Worm (Caenorhabditis elegans) whole organism, L4/young adult: ENCODE data around the gene srb-13.
"Not testable (repeated sequence)": the region's sequence is repeated elsewhere in the genome, so short reads cannot be mapped to it uniquely, and the experiment has no call there.

Experiments
- W03F9.2 ChIP-seq: fragments of 150-350 bp; optimal IDR thresholded peaks from 2 replicates; lab custom pipeline; 2014; ENCODE audit warnings: missing biosample characterization, missing genetic modification characterization
- dao-5 ChIP-seq: sonication (generic microtip); optimal IDR thresholded peaks from 2 replicates; lab custom pipeline; 2016; ENCODE audit warnings: missing genotype, missing genetic modification characterization, moderate library complexity, missing compliant biosample characterization
- him-1 ChIP-seq: sonication (generic microtip); optimal IDR thresholded peaks from 2 replicates; lab custom pipeline; 2016; ENCODE audit warnings: missing genotype, missing genetic modification reagents, missing genetic modification characterization, missing compliant biosample characterization

Gene srb-13

DNA sequence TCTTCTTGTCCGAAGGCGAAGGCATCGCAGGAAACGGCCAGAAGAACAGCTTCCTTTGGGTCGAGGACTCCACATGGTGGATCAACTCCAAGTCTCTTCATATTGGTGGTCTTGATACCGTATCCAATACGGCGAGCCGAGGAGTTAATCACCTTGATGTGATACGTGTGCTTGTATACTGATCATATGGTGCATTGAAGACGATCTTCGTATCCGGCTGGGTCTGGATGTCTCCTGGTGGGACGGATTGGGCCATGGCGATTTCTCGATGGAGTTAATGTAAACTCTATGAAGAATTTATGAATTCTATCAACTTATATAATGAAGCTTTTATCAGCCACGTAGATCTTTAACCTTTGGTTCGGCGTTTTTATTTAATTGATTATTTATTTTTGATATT lies 42.2 kb downstream of the srb-13 start, which contains the start of gene msp-74:
Gene msp-74, minus strand, starts transcription at position 101 of the 400 bp plus-strand sequence.
- not testable (repeated sequence) for TF ChIP-seq dao-5, W03F9.2, him-1 (tag; lab: Kevin White, UChicago)

ce11 chrII:5112082-5112481 lies 45.3 kb downstream of the srb-13 start, which contains the start of gene F09C12.8:
Gene F09C12.8 (plus strand): TSS chrII:5112382.
- TF ChIP-seq him-1 (tag; lab: Kevin White, UChicago) (no peak), W03F9.2 (tag; lab: Kevin White, UChicago) (no peak), dao-5 (tag; lab: Kevin White, UChicago) (no peak)

ce11 chrII:5109693-5110092 lies 47.7 kb downstream of the srb-13 start, which contains the start of gene F09C12.2:
Gene F09C12.2 (plus strand): TSS chrII:5110012.
- no peak for TF ChIP-seq W03F9.2 (tag; lab: Kevin White, UChicago)
- TF ChIP-seq him-1 (tag; lab: Kevin White, UChicago) = no peak
- no peak for TF ChIP-seq dao-5 (tag; lab: Kevin White, UChicago)
